Fruit fly (Drosophila melanogaster): ENCODE results near the gene tefu.

tefu gene

DNA sequence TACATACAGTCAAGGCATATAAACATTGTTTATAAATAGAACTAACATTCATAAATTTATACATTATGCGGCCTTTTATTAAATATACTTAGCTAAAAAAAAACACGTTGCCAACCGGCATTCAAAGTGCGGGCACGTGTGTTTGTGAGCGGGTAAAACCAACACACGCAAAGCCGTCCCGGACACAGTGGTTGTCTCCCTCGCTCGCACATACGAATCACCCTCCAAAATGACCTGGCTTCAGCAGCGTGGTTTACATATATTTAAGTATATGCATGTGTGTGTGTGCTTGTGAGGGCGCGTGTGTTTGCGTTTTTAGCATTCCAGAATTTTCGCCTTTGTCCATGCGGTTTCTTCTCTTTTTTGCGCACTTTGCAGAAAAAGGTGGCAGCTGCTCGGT, 1.4 kb upstream of the tefu start (continued):
- TF ChIP-seq CG34224 (GFP tag; IDR thresholded peaks at IDR 0.05; ENCODE audit: partially characterized antibody) (no peak), chn (GFP tag; optimal IDR thresholded peaks at IDR 0.05) (no peak), Dll (GFP tag; IDR thresholded peaks at IDR 0.05; ENCODE audit: partially characterized antibody) (peak; percentile 28; the same call in 1 of the 4 replicates), CG17186 (GFP tag; optimal IDR thresholded peaks at IDR 0.05) (no peak), rib (GFP tag; IDR thresholded peaks at IDR 0.05) (peak; percentile 78), CG18011 (GFP tag; optimal IDR thresholded peaks at IDR 0.05) (no peak), CG31365 (tag; optimal IDR thresholded peaks at IDR 0.05) (no peak), CG12071 (GFP tag; optimal IDR thresholded peaks at IDR 0.05) (no peak), Trl (optimal IDR thresholded peaks at IDR 0.05) (no peak), Trl (GFP tag; optimal IDR thresholded peaks at IDR 0.05) (no peak), CTCF (GFP tag; optimal IDR thresholded peaks at IDR 0.05) (no peak), twi (tag; optimal IDR thresholded peaks at IDR 0.05) (peak; percentile 40), Abd-B (GFP tag; optimal IDR thresholded peaks at IDR 0.05) (no peak), sd (tag; optimal IDR thresholded peaks at IDR 0.05) (peak; percentile 97), CG10274 (GFP tag; optimal IDR thresholded peaks at IDR 0.05) (no peak), D19A (tag; optimal IDR thresholded peaks at IDR 0.05) (no peak), Mrtf (GFP tag; IDR thresholded peaks at IDR 0.05) (no peak), tll (GFP tag; optimal IDR thresholded peaks at IDR 0.05) (peak in 1 of 2 experiments; percentile 16), CG3838 (GFP tag; optimal IDR thresholded peaks at IDR 0.05) (no peak), gsb-n (tag; optimal IDR thresholded peaks at IDR 0.05) (no peak), vvl (GFP tag; IDR thresholded peaks at IDR 0.05) (0 out of 2 replicates have a peak, but pooled peaks have one; percentile 35), Hmr (GFP tag; optimal IDR thresholded peaks at IDR 0.05) (no peak), Hr78 (GFP tag; optimal IDR thresholded peaks at IDR 0.05) (peak in 1 of 2 experiments; percentile 68), fd96Cb (tag; optimal IDR thresholded peaks at IDR 0.05) (no peak), Spps (tag; optimal IDR thresholded peaks at IDR 0.05) (no peak), CG7839 (tag; optimal IDR thresholded peaks at IDR 0.05) (no peak), HLHmδ (GFP tag; optimal IDR thresholded peaks at IDR 0.05) (no peak), crp (GFP tag; optimal IDR thresholded peaks at IDR 0.05) (no peak), CG2712 (tag; optimal IDR thresholded peaks at IDR 0.05) (no peak), Hey (tag; optimal IDR thresholded peaks at IDR 0.05) (peak; percentile 64), CHES-1-like (GFP tag; optimal IDR thresholded peaks at IDR 0.05) (peak; percentile 39), Bteb2 (GFP tag; optimal IDR thresholded peaks at IDR 0.05) (no peak), danr (GFP tag; IDR thresholded peaks at IDR 0.05) (no peak), Dip3 (GFP tag; optimal IDR thresholded peaks at IDR 0.05) (no peak), GATAe (GFP tag; conservative IDR thresholded peaks at IDR 0.05) (no peak), klu (GFP tag; IDR thresholded peaks at IDR 0.05) (no peak), CG8478 (optimal IDR thresholded peaks at IDR 0.05) (peak; percentile 88), hb (GFP tag; IDR thresholded peaks at IDR 0.05; ENCODE audit: partially characterized antibody) (no peak), CG1233 (GFP tag; optimal IDR thresholded peaks at IDR 0.05) (no peak), B-H2 (GFP tag; optimal IDR thresholded peaks at IDR 0.05) (peak; percentile 49), CG9932 (GFP tag; IDR thresholded peaks at IDR 0.05) (peak; percentile 28; the same call in 1 of the 2 replicates), Xbp1 (GFP tag; optimal IDR thresholded peaks at IDR 0.05) (no peak), CG10654 (GFP tag; optimal IDR thresholded peaks at IDR 0.05) (no peak), NC2β (GFP tag; optimal IDR thresholded peaks at IDR 0.05) (no peak), eyg (GFP tag; optimal IDR thresholded peaks at IDR 0.05) (no peak), CG12769 (tag; optimal IDR thresholded peaks at IDR 0.05) (peak; percentile 41), CG11504 (tag; optimal IDR thresholded peaks at IDR 0.05) (no peak), CG5180 (GFP tag; optimal IDR thresholded peaks at IDR 0.05) (no peak), bbx (GFP tag; IDR thresholded peaks at IDR 0.05; ENCODE audit: partially characterized antibody) (peak; percentile 17; the same call in 1 of the 2 replicates), so (GFP tag; IDR thresholded peaks at IDR 0.05) (no peak), CG16863 (GFP tag; optimal IDR thresholded peaks at IDR 0.05) (no peak)

All from whole organism, embryonic.